Fruit fly (Drosophila melanogaster) whole organism: ENCODE data around the gene Pkc98E.

Experiments used
- CG8478 ChIP-seq: fragments of >200 bp; optimal IDR thresholded peaks from 2 replicates; lab custom pipeline; 2018; ENCODE audit warnings: inconsistent platforms
- Dll ChIP-seq: fragments of >200 bp; optimal IDR thresholded peaks from 2 replicates; lab custom pipeline; 2017
- EcR ChIP-seq, 2 experiments: fragments of >200 bp; optimal IDR thresholded peaks; 2 replicates each; lab custom pipeline; 2017; ENCODE audit warnings: missing biosample characterization in 2 of 2, missing genetic modification characterization in 2 of 2, missing genetic modification reagents in 2 of 2
- pan ChIP-seq: fragments of >200 bp; optimal IDR thresholded peaks from 2 replicates; lab custom pipeline; 2017
- psq ChIP-seq: fragments of >200 bp; optimal IDR thresholded peaks from 2 replicates; lab custom pipeline; 2017
- usp ChIP-seq: fragments of >200 bp; optimal IDR thresholded peaks from 2 replicates; lab custom pipeline; 2017; ENCODE audit warnings: missing biosample characterization, missing genetic modification characterization, mixed read lengths

Gene Pkc98E

dm6 chr3R:29033909-29034629 is 4.9 kb upstream of the Pkc98E start, which contains the start of the genes beta4GalNAcTB and Cpsf100:
Gene beta4GalNAcTB, minus strand, starts transcription at chr3R:29034008.
Gene Cpsf100, plus strand, starts transcription at chr3R:29034573.
- TF ChIP-seq CG8478 (lab: Kevin White, UChicago) (no peak), Dll (lab: Kevin White, UChicago) (no peak), EcR (GFP tag; optimal IDR thresholded peaks at IDR 0.05; lab: Kevin White, UChicago) (no peak), usp (GFP tag; lab: Kevin White, UChicago) (no peak), psq (lab: Kevin White, UChicago) (no peak), pan (lab: Kevin White, UChicago) (no peak)

DNA sequence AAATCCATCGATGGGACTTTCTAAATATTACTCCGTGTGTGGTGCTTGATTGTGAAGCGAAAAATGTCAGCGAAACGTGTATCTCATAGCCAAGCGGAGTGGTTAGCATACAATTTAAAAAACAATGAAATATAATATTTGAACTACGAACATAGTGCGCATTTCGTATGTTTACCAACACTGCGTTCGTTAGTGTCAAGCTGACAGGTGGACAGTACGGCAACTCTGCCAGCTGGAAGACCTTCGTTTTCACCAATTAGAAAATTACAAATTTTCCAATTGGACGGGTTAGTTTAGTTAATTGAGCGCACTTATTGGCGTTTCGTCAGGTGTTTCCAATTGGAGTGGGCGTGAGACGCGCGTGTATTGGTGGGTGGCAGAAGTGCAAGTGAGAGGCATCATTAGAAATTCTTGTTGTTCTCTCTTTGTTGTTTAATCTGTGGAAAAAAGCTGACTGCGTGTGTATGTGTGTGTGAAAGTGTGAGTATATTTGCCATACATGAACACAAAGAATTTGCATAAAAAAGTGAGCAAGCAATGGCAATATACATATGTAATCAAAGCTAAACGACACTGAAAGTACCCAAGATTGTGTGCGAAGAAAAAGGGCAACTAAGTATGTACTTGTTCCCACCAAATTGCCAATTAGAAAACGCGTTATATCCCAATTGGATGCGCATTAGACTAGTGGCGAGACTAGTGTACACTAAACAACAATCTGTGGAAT is 911 bp downstream of the Pkc98E start:
- TF ChIP-seq Dll (lab: Kevin White, UChicago) (no peak), pan (lab: Kevin White, UChicago) (no peak), CG8478 (lab: Kevin White, UChicago) (no peak), EcR (GFP tag; optimal IDR thresholded peaks at IDR 0.05; lab: Kevin White, UChicago) (no peak)

dm6 chr3R:29040526-29041195 is 1.7 kb downstream of the Pkc98E start:
- TF ChIP-seq Dll (lab: Kevin White, UChicago), result no peak
- no peak for TF ChIP-seq usp (GFP tag; lab: Kevin White, UChicago)
- no peak for TF ChIP-seq CG8478 (lab: Kevin White, UChicago)
- no peak for TF ChIP-seq pan (lab: Kevin White, UChicago)
- no peak for TF ChIP-seq EcR (GFP tag; optimal IDR thresholded peaks at IDR 0.05; lab: Kevin White, UChicago)
- TF ChIP-seq psq (lab: Kevin White, UChicago), result no peak

DNA sequence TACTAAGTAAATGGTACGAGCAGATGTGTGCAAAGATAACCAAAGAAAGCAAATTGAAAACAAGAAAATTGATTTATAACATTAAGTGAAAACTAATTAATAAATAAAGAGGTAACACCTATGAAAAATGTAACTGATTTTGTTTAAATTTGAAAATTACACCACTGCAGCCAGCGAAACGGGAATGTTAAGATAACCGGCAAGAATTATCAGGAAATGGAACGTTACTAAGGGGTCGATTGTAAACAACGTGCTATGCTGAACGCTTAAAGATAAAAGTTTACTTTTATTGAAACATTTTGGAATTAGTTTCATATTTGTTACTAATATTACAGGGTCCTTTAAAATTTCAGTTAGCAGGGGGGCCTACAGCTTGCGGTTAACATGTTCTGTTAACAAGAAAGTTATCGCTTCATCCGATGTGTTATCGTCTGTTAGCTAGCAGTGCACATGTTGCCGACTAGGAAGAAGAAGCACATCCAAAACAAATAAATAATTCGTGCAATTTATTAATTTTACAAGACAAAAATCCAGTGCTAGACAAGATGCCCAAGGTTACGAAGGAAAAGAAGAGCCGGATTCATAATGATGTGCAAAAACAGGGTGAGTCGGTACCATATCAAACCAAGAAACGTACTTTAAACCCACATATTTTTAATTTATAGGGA is 10.2 kb downstream of the Pkc98E start, which contains the start of gene CG11837:
Gene CG11837 (plus strand): TSS at position 439 of the 668 bp plus-strand sequence.
- TF ChIP-seq pan (lab: Kevin White, UChicago), result no peak
- no peak for TF ChIP-seq Dll (lab: Kevin White, UChicago)
- TF ChIP-seq EcR (GFP tag; optimal IDR thresholded peaks at IDR 0.05; lab: Kevin White, UChicago), result no peak
- no peak for TF ChIP-seq usp (GFP tag; lab: Kevin White, UChicago)
- no peak for TF ChIP-seq psq (lab: Kevin White, UChicago)
- no peak for TF ChIP-seq CG8478 (lab: Kevin White, UChicago)

- no peak for TF ChIP-seq usp (GFP tag; lab: Kevin White, UChicago)
- no peak for TF ChIP-seq CG8478 (lab: Kevin White, UChicago)
- TF ChIP-seq psq (lab: Kevin White, UChicago), result no peak
- no peak for TF ChIP-seq pan (lab: Kevin White, UChicago)
- no peak for TF ChIP-seq Dll (lab: Kevin White, UChicago)
- TF ChIP-seq EcR (GFP tag; optimal IDR thresholded peaks at IDR 0.05; lab: Kevin White, UChicago), result no peak
Measured at dm6 chr3R:29050756-29051155, 11.8 kb downstream of the Pkc98E start, which contains the start of gene CG11841. Gene CG11841, plus strand, starts transcription at chr3R:29051056.

DNA sequence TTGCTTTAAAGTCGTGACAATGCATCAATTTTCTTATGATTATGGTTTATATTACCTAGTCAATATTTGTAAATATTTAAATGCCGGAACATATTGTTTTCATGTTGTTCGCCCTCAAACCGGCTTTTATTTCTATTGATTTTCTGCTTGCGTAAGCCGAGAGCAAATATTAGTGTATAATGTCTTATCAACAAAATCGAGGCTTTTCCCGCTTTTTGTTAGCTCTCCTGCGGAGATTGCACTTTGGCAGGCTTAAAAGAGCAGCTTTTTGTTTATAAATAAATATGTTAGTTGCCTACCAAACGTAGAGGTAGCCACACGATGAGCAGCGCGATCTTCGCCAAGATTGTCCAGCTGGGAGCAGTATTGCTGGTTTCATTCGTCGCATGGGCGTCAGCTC is 13.4 kb downstream of the Pkc98E start, which contains the start of gene CG11842:
Gene CG11842 (plus strand): TSS at position 301 of the 400 bp plus-strand sequence.
- TF ChIP-seq Dll (lab: Kevin White, UChicago), result no peak
- no peak for TF ChIP-seq usp (GFP tag; lab: Kevin White, UChicago)
- TF ChIP-seq CG8478 (lab: Kevin White, UChicago), result no peak
- no peak for TF ChIP-seq pan (lab: Kevin White, UChicago)
- no peak for TF ChIP-seq EcR (GFP tag; optimal IDR thresholded peaks at IDR 0.05; lab: Kevin White, UChicago)
- no peak for TF ChIP-seq psq (lab: Kevin White, UChicago)

DNA sequence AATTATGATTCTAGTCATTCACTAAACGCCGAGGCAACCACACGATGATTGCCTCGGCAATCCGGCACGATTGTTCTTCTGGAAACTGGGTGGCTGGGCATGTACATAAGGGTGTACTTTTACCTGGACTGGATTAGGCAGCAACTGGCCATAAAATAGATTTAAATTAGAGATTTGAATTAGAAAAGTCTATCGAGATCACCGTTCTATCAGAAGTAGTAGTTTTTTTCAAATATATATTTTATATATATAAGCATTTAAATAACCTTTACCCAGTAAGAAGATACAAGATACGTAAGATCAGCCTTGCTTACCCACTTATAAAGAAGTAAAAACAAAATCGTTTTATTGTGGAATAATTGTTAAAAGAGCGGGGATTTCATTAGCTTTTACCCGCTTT is 15.1 kb downstream of the Pkc98E start, which contains the start of gene CG11843:
Gene CG11843 (plus strand): TSS at position 301 of the 400 bp plus-strand sequence.
- TF ChIP-seq usp (GFP tag; lab: Kevin White, UChicago) (no peak), psq (lab: Kevin White, UChicago) (no peak), pan (lab: Kevin White, UChicago) (no peak), CG8478 (lab: Kevin White, UChicago) (no peak), EcR (GFP tag; optimal IDR thresholded peaks at IDR 0.05; lab: Kevin White, UChicago) (no peak), Dll (lab: Kevin White, UChicago) (no peak)

DNA sequence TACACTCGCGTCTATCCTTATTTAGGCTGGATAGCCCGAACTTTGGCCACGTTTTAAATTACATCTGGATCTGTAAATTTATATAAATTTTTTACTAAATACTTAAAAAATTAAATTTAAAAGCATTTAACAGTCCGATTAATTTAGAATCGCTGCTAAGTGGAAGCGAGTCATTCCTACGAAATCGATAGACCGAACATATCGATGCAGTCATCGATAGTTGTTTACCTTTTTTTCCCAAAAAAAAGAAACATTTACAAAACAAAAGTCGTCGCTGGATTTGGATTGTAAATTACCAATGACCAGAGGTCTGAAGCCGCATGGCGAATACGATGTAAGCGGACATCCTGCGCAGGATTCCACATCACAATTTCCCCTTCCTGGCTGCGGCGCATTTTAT is 16.8 kb downstream of the Pkc98E start, which contains the start of gene Sirt7:
Gene Sirt7 (plus strand): TSS at position 218 of the 400 bp plus-strand sequence.
- TF ChIP-seq CG8478 (lab: Kevin White, UChicago) (no peak), psq (lab: Kevin White, UChicago) (no peak), pan (lab: Kevin White, UChicago) (no peak), usp (GFP tag; lab: Kevin White, UChicago) (no peak), Dll (lab: Kevin White, UChicago) (no peak), EcR (GFP tag; optimal IDR thresholded peaks at IDR 0.05; lab: Kevin White, UChicago) (no peak)

- TF ChIP-seq psq (lab: Kevin White, UChicago) (no peak), CG8478 (lab: Kevin White, UChicago) (no peak), usp (GFP tag; lab: Kevin White, UChicago) (no peak), Dll (lab: Kevin White, UChicago) (no peak), pan (lab: Kevin White, UChicago) (no peak), EcR (GFP tag; optimal IDR thresholded peaks at IDR 0.05; lab: Kevin White, UChicago) (no peak)
Measured at dm6 chr3R:29059385-29059784, 20.4 kb downstream of the Pkc98E start.
